Fruit fly (Drosophila melanogaster): ENCODE data around the gene CG34155.

- no peak for TF ChIP-seq Sin3A (optimal IDR thresholded peaks at IDR 0.05)
- no peak for TF ChIP-seq ttk (optimal IDR thresholded peaks at IDR 0.05)
These were observed 32.7 kb upstream of the CG34155 start for dm6 chr3R:30592733-30593132.

All from Kc167 (cell line).